Fruit fly (Drosophila melanogaster) whole organism, embryonic: ENCODE measurements around the gene CG5273.

Experiments
- Blimp-1 ChIP-seq: fragments of 200-800 bp; sonication (Bioruptor generic); optimal IDR thresholded peaks from 3 replicates; lab custom pipeline; 2018; ENCODE audit warnings: missing biosample characterization, missing genetic modification characterization, mild to moderate bottlenecking, moderate library complexity, missing genetic modification reagents
- C15 ChIP-seq: fragments of 200-800 bp; sonication (Bioruptor generic); IDR thresholded peaks from 3 replicates; pipeline ENCODE4 v1.3.6; 2022; ENCODE audit warnings: missing biosample characterization, missing genetic modification characterization
- CG1024 ChIP-seq: fragments of 200-800 bp; sonication (Bioruptor generic); IDR thresholded peaks from 2 replicates; pipeline ENCODE4 v1.3.6; 2022; ENCODE audit warnings: missing biosample characterization, missing genetic modification characterization
- CG10462 ChIP-seq: fragments of 200-800 bp; sonication (Bioruptor generic); optimal IDR thresholded peaks from 2 replicates; lab custom pipeline; 2016; ENCODE audit warnings: missing biosample characterization, missing genetic modification characterization
- CG10654 ChIP-seq: fragments of 200-800 bp; sonication (Bioruptor generic); optimal IDR thresholded peaks from 2 replicates; lab custom pipeline; 2016; ENCODE audit warnings: missing biosample characterization, missing genetic modification characterization
- CG11085 ChIP-seq: fragments of 200-800 bp; sonication (Bioruptor generic); IDR thresholded peaks from 2 replicates; pipeline ENCODE4 v1.3.6; 2022; ENCODE audit warnings: missing biosample characterization, missing genetic modification characterization
- CG11093 ChIP-seq: fragments of 200-800 bp; sonication (Bioruptor generic); IDR thresholded peaks from 3 replicates; pipeline ENCODE4 v1.3.6; 2022; ENCODE audit warnings: missing biosample characterization, missing genetic modification characterization
- CG11247 ChIP-seq: fragments of 200-800 bp; sonication (Bioruptor generic); IDR thresholded peaks from 2 replicates; pipeline ENCODE4 v1.3.6; 2022; ENCODE audit warnings: missing biosample characterization, missing genetic modification characterization
- CG11696 ChIP-seq: fragments of 200-800 bp; sonication (Bioruptor generic); IDR thresholded peaks from 2 replicates; pipeline ENCODE4 v1.3.6; 2022; ENCODE audit warnings: missing biosample characterization, missing genetic modification characterization
- CG14965 ChIP-seq: fragments of 200-800 bp; sonication (Bioruptor generic); optimal IDR thresholded peaks from 2 replicates; lab custom pipeline; 2016; ENCODE audit warnings: missing biosample characterization, missing genetic modification characterization, borderline replicate concordance
- CG15011 ChIP-seq: fragments of 200-800 bp; sonication (Bioruptor generic); optimal IDR thresholded peaks from 3 replicates; lab custom pipeline; 2018; ENCODE audit warnings: missing biosample characterization, mild to moderate bottlenecking, missing genetic modification characterization
- CG1647 ChIP-seq: fragments of 200-800 bp; sonication (Bioruptor generic); optimal IDR thresholded peaks from 3 replicates; lab custom pipeline; 2016; ENCODE audit warnings: missing biosample characterization, missing genetic modification characterization
- CG18262 ChIP-seq: fragments of 200-800 bp; optimal IDR thresholded peaks from 3 replicates; lab custom pipeline; 2019; ENCODE audit warnings: missing biosample characterization, mild to moderate bottlenecking, missing genetic modification characterization, moderate library complexity
- CG18476 ChIP-seq: fragments of 200-800 bp; sonication (Bioruptor generic); optimal IDR thresholded peaks from 2 replicates; lab custom pipeline; 2016; ENCODE audit warnings: missing biosample characterization, mild to moderate bottlenecking, missing genetic modification characterization
- CG2712 ChIP-seq: fragments of 200-800 bp; optimal IDR thresholded peaks from 3 replicates; lab custom pipeline; 2019; ENCODE audit warnings: missing biosample characterization, mild to moderate bottlenecking, missing genetic modification characterization, moderate library complexity
- CG3065 ChIP-seq: fragments of 200-800 bp; sonication (Bioruptor generic); optimal IDR thresholded peaks from 2 replicates; lab custom pipeline; 2016; ENCODE audit warnings: missing biosample characterization, missing genetic modification characterization
- CG31388 ChIP-seq: fragments of 200-800 bp; sonication (Bioruptor generic); optimal IDR thresholded peaks from 2 replicates; lab custom pipeline; 2016; ENCODE audit warnings: missing biosample characterization, missing genetic modification characterization
- CG3163 ChIP-seq: fragments of 200-800 bp; sonication (Bioruptor generic); optimal IDR thresholded peaks from 3 replicates; lab custom pipeline; 2016; ENCODE audit warnings: missing biosample characterization, missing genetic modification characterization
- CG32772 ChIP-seq: fragments of 200-800 bp; sonication (Bioruptor generic); IDR thresholded peaks from 2 replicates; pipeline ENCODE4 v1.3.6; 2022; ENCODE audit warnings: missing biosample characterization, missing genetic modification characterization
- CG34224 ChIP-seq: fragments of 200-800 bp; sonication (Bioruptor generic); IDR thresholded peaks from 3 replicates; pipeline ENCODE4 v1.3.6; 2022; ENCODE audit warnings: missing biosample characterization, missing genetic modification characterization; ENCODE audit not compliant: partially characterized antibody
- CG7372 ChIP-seq: fragments of 200-800 bp; sonication (Bioruptor generic); IDR thresholded peaks from 2 replicates; pipeline ENCODE4 v1.3.6; 2022; ENCODE audit warnings: missing biosample characterization, missing genetic modification characterization
- CG8290 ChIP-seq, 3 experiments: fragments of 200-800 bp; sonication (Bioruptor generic); optimal IDR thresholded peaks; 2 replicates each; lab custom pipeline; 2016 to 2019; ENCODE audit warnings: missing biosample characterization in 3 of 3, missing genetic modification characterization in 3 of 3, mild to moderate bottlenecking in 2 of 3, moderate library complexity in 1 of 3
- CG9797 ChIP-seq: fragments of 200-800 bp; sonication (Bioruptor generic); optimal IDR thresholded peaks from 3 replicates; lab custom pipeline; 2018; ENCODE audit warnings: missing biosample characterization, mild to moderate bottlenecking, missing genetic modification characterization
- Deaf1 ChIP-seq: fragments of 200-800 bp; optimal IDR thresholded peaks from 3 replicates; lab custom pipeline; 2019; ENCODE audit warnings: missing biosample characterization, mild to moderate bottlenecking, missing genetic modification characterization, moderate library complexity
- E2f2 ChIP-seq: fragments of 200-800 bp; sonication (Bioruptor generic); IDR thresholded peaks from 2 replicates; pipeline ENCODE4 v1.3.6; 2022; ENCODE audit warnings: missing biosample characterization, missing genetic modification characterization
- Fer1 ChIP-seq: fragments of 200-800 bp; sonication (Bioruptor generic); optimal IDR thresholded peaks from 2 replicates; lab custom pipeline; 2017; ENCODE audit warnings: missing biosample characterization, mild to moderate bottlenecking, missing genetic modification characterization
- Fer3 ChIP-seq: fragments of 200-800 bp; sonication (Bioruptor generic); optimal IDR thresholded peaks from 2 replicates; lab custom pipeline; 2018; ENCODE audit warnings: missing biosample characterization, mild to moderate bottlenecking, missing genetic modification characterization, moderate library complexity
- Gsc ChIP-seq: fragments of 200-800 bp; sonication (Bioruptor generic); IDR thresholded peaks from 2 replicates; pipeline ENCODE4 v1.3.6; 2022; ENCODE audit warnings: missing biosample characterization, missing genetic modification characterization
- Optix ChIP-seq: fragments of 200-800 bp; sonication (Bioruptor generic); IDR thresholded peaks from 3 replicates; pipeline ENCODE4 v1.3.6; 2022; ENCODE audit warnings: missing biosample characterization, missing genetic modification characterization
- PHDP ChIP-seq: fragments of 200-800 bp; sonication (Bioruptor generic); optimal IDR thresholded peaks from 3 replicates; lab custom pipeline; 2018; ENCODE audit warnings: missing biosample characterization, mild to moderate bottlenecking, missing genetic modification characterization, moderate library complexity
- Sry-δ ChIP-seq: fragments of 200-800 bp; sonication (Bioruptor generic); optimal IDR thresholded peaks from 2 replicates; lab custom pipeline; 2016; ENCODE audit warnings: missing biosample characterization, missing genetic modification characterization
- aop ChIP-seq: fragments of 200-800 bp; sonication (Bioruptor generic); IDR thresholded peaks from 2 replicates; pipeline ENCODE4 v1.3.6; 2022; ENCODE audit warnings: missing biosample characterization, missing genetic modification characterization
- bbx ChIP-seq: fragments of 200-800 bp; sonication (Bioruptor generic); IDR thresholded peaks from 2 replicates; pipeline ENCODE4 v1.3.6; 2022; ENCODE audit warnings: missing biosample characterization, missing genetic modification characterization; ENCODE audit not compliant: partially characterized antibody
- btn ChIP-seq: fragments of 200-800 bp; sonication (Bioruptor generic); optimal IDR thresholded peaks from 2 replicates; lab custom pipeline; 2016; ENCODE audit warnings: missing biosample characterization, missing genetic modification characterization
- chinmo ChIP-seq: fragments of 200-800 bp; sonication (Bioruptor generic); IDR thresholded peaks from 4 replicates; pipeline ENCODE4 v1.3.6; 2022; ENCODE audit warnings: missing biosample characterization, missing genetic modification characterization; ENCODE audit not compliant: partially characterized antibody
- dpn ChIP-seq, 2 experiments: fragments of 200-800 bp; sonication (Bioruptor generic); optimal IDR thresholded peaks; 3 replicates each; lab custom pipeline; 2016; ENCODE audit warnings: missing biosample characterization in 2 of 2, missing genetic modification characterization in 2 of 2
- ewg ChIP-seq: fragments of 200-800 bp; sonication (Bioruptor generic); optimal IDR thresholded peaks from 3 replicates; lab custom pipeline; 2017; ENCODE audit warnings: mild to moderate bottlenecking, missing biosample characterization, missing genetic modification reagents, missing genetic modification characterization
- grn ChIP-seq: fragments of 200-800 bp; sonication (Bioruptor generic); optimal IDR thresholded peaks from 3 replicates; lab custom pipeline; 2017; ENCODE audit warnings: missing biosample characterization, missing genetic modification characterization
- gsb ChIP-seq: fragments of 200-800 bp; sonication (Bioruptor generic); IDR thresholded peaks from 2 replicates; pipeline ENCODE4 v1.3.6; 2022; ENCODE audit warnings: missing biosample characterization, missing genetic modification characterization
- kay ChIP-seq: fragments of 200-800 bp; sonication (Bioruptor generic); optimal IDR thresholded peaks from 2 replicates; lab custom pipeline; 2016; ENCODE audit warnings: missing biosample characterization, missing genetic modification characterization
- mam ChIP-seq: fragments of 200-800 bp; sonication (Bioruptor generic); optimal IDR thresholded peaks from 3 replicates; lab custom pipeline; 2016; ENCODE audit warnings: missing biosample characterization, missing genetic modification characterization
- mld ChIP-seq: fragments of 200-800 bp; sonication (Bioruptor generic); IDR thresholded peaks from 3 replicates; pipeline ENCODE4 v1.3.6; 2022; ENCODE audit warnings: missing biosample characterization, missing genetic modification characterization; ENCODE audit not compliant: partially characterized antibody
- psq ChIP-seq: fragments of 200-800 bp; sonication (Bioruptor generic); optimal IDR thresholded peaks from 2 replicates; lab custom pipeline; 2017; ENCODE audit warnings: missing biosample characterization, missing genetic modification characterization
- sc ChIP-seq, 3 experiments: fragments of >200 bp in 2 of 3; fragments of 200-800 bp in 1 of 3; sonication (Bioruptor generic) in 1 of 3; optimal IDR thresholded peaks; 2 replicates in 2 of 3; 3 replicates in 1 of 3; lab custom pipeline; 2017; ENCODE audit warnings: mild to moderate bottlenecking in 1 of 3, missing biosample characterization in 1 of 3, missing genetic modification characterization in 1 of 3, missing genetic modification reagents in 1 of 3
- sens ChIP-seq: fragments of 200-800 bp; sonication (Bioruptor generic); peaks from one replicate; lab custom pipeline; 2016; ENCODE audit warnings: missing biosample characterization, missing genetic modification characterization
- slp2 ChIP-seq: fragments of 200-800 bp; sonication (Bioruptor generic); optimal IDR thresholded peaks from 2 replicates; lab custom pipeline; 2016; ENCODE audit warnings: missing biosample characterization, missing genetic modification characterization
- vvl ChIP-seq: fragments of 200-800 bp; sonication (Bioruptor generic); IDR thresholded peaks from 2 replicates; pipeline ENCODE4 v1.3.6; 2022; ENCODE audit warnings: missing biosample characterization, missing genetic modification characterization
- wor ChIP-seq: fragments of 200-800 bp; sonication (Bioruptor generic); IDR thresholded peaks from 2 replicates; pipeline ENCODE4 v1.3.6; 2022; ENCODE audit warnings: missing biosample characterization, missing genetic modification characterization
- zf30C ChIP-seq: fragments of 200-800 bp; sonication (Bioruptor generic); optimal IDR thresholded peaks from 3 replicates; lab custom pipeline; 2018; ENCODE audit warnings: missing biosample characterization, mild to moderate bottlenecking, missing genetic modification characterization

Gene CG5273

dm6 chrX:765039-765508 lies 5.7 kb downstream of the CG5273 start, which contains the start of gene RpL22 (continued):
- TF ChIP-seq Optix (GFP tag; lab: Robert Waterston, UW) = peak; percentile 79; the same call in 2 of the 3 replicates
- TF ChIP-seq CG11093 (GFP tag; lab: Robert Waterston, UW) = peak; percentile 52; the same call in 1 of the 3 replicates
- peak; percentile 82 for TF ChIP-seq Fer3 (tag; lab: Kevin White, UChicago)
- TF ChIP-seq chinmo (GFP tag; lab: Robert Waterston, UW) = 0 out of 4 replicates have a peak, but pooled peaks have one; percentile 9
- peak; percentile 94 for TF ChIP-seq Fer1 (GFP tag; lab: Kevin White, UChicago)
- TF ChIP-seq slp2 (GFP tag; lab: Kevin White, UChicago) = peak; percentile 85
- no peak for TF ChIP-seq CG34224
- peak; percentile 70 to 93 for TF ChIP-seq dpn (GFP tag; optimal IDR thresholded peaks at IDR 0.05; lab: Kevin White, UChicago)
- no peak for TF ChIP-seq sc (optimal IDR thresholded peaks at IDR 0.05; lab: Kevin White, UChicago)
- TF ChIP-seq sc (GFP tag; optimal IDR thresholded peaks at IDR 0.05; lab: Kevin White, UChicago) = peak; percentile 76
- peak; percentile 57 for TF ChIP-seq CG10462 (GFP tag; lab: Kevin White, UChicago)
- TF ChIP-seq CG2712 (tag; lab: Kevin White, UChicago) = peak; percentile 82
- peak; percentile 38 for TF ChIP-seq CG31388 (GFP tag; lab: Kevin White, UChicago)
- TF ChIP-seq CG18476 (GFP tag; lab: Kevin White, UChicago) = peak; percentile 63
- TF ChIP-seq CG10654 = peak; percentile 84
- TF ChIP-seq btn (GFP tag; lab: Kevin White, UChicago) = peak; percentile 85
- peak; percentile 54 for TF ChIP-seq Deaf1 (tag; lab: Kevin White, UChicago)
- TF ChIP-seq CG1647 (GFP tag; lab: Kevin White, UChicago) = peak; percentile 70
- TF ChIP-seq CG3065 (GFP tag; lab: Kevin White, UChicago) = peak; percentile 79
- TF ChIP-seq bbx = 0 out of 2 replicates have a peak, but pooled peaks have one; percentile 9
- peak; percentile 80 for TF ChIP-seq PHDP
- no peak for TF ChIP-seq mld (GFP tag; lab: Robert Waterston, UW)
- TF ChIP-seq aop (GFP tag; lab: Robert Waterston, UW) = no peak
- TF ChIP-seq CG11696 (GFP tag; lab: Robert Waterston, UW) = peak; percentile 61; the same call in 1 of the 2 replicates
- peak; percentile 89 for TF ChIP-seq CG11085 (GFP tag; lab: Robert Waterston, UW)
- peak; percentile 79 for TF ChIP-seq grn (GFP tag; lab: Kevin White, UChicago)
- TF ChIP-seq kay (GFP tag; lab: Kevin White, UChicago) = peak; percentile 64
- TF ChIP-seq Sry-δ (GFP tag; lab: Kevin White, UChicago) = peak; percentile 80
- peak; percentile 83 for TF ChIP-seq psq (GFP tag; lab: Kevin White, UChicago)
- peak; percentile 78 for TF ChIP-seq CG1024 (GFP tag; lab: Robert Waterston, UW)
- peak; percentile 70 for TF ChIP-seq Blimp-1 (GFP tag; lab: Kevin White, UChicago)
- TF ChIP-seq wor (GFP tag; lab: Robert Waterston, UW) = 0 out of 2 replicates have a peak, but pooled peaks have one; percentile 32
- peak; percentile 62 for TF ChIP-seq gsb
- peak; percentile 98 for TF ChIP-seq sens (GFP tag; lab: Kevin White, UChicago)
- TF ChIP-seq CG15011 (GFP tag; lab: Kevin White, UChicago) = peak; percentile 84
- TF ChIP-seq CG7372 (GFP tag; lab: Robert Waterston, UW) = peak; percentile 71
- TF ChIP-seq ewg (GFP tag; lab: Kevin White, UChicago) = peak; percentile 94
- peak; percentile 73; the same call in 1 of the 3 replicates for TF ChIP-seq C15 (GFP tag; lab: Robert Waterston, UW)
- TF ChIP-seq CG8290 (GFP tag; optimal IDR thresholded peaks at IDR 0.05; lab: Kevin White, UChicago) = peak; percentile 90
- peak; percentile 75 to 97 for TF ChIP-seq CG8290 (tag; optimal IDR thresholded peaks at IDR 0.05; lab: Kevin White, UChicago)
- peak; percentile 69 for TF ChIP-seq CG32772 (GFP tag; lab: Robert Waterston, UW)
- TF ChIP-seq E2f2 (GFP tag; lab: Robert Waterston, UW) = peak; percentile 73
- peak; percentile 99 for TF ChIP-seq CG9797
- peak; percentile 84 for TF ChIP-seq CG3163 (GFP tag; lab: Kevin White, UChicago)
- TF ChIP-seq mam (GFP tag; lab: Kevin White, UChicago) = peak; percentile 73
- TF ChIP-seq vvl (GFP tag; lab: Robert Waterston, UW) = peak; percentile 92
- TF ChIP-seq CG11247 (GFP tag; lab: Robert Waterston, UW) = peak; percentile 82
- peak; percentile 80 for TF ChIP-seq CG14965 (GFP tag; lab: Kevin White, UChicago)
- peak; percentile 45 for TF ChIP-seq zf30C
- peak; percentile 65 for TF ChIP-seq CG18262 (tag; lab: Kevin White, UChicago)
- no peak for TF ChIP-seq Gsc (GFP tag; lab: Robert Waterston, UW)
